Worm (Caenorhabditis elegans): ENCODE data around the gene mnm-2.

mnm-2 gene

ce11 chrX:7463637-7464036 lies 38.9 kb upstream of the mnm-2 start, which contains the start of gene sox-2:
TSS of gene sox-2 (minus strand) at chrX:7463736.
- no peak for TF ChIP-seq nhr-120 (GFP tag; IDR thresholded peaks at IDR 0.05)
- 0 out of 2 replicates have a peak, but pooled peaks have one; percentile 7 for TF ChIP-seq zfh-2 (GFP tag; conservative IDR thresholded peaks at IDR 0.05)
- TF ChIP-seq bed-2 (GFP tag; IDR thresholded peaks at IDR 0.05), result no peak
- 0 out of 2 replicates have a peak, but pooled peaks have one; percentile 38 for TF ChIP-seq ceh-40 (GFP tag; IDR thresholded peaks at IDR 0.05)
- no peak for TF ChIP-seq unc-130 (GFP tag; optimal IDR thresholded peaks at IDR 0.05)

- TF ChIP-seq D2030.7 (GFP tag; IDR thresholded peaks at IDR 0.05) (no peak), ztf-28 (GFP tag; IDR thresholded peaks at IDR 0.05) (no peak), attf-6 (GFP tag; IDR thresholded peaks at IDR 0.05) (no peak), F33H1.4 (GFP tag; IDR thresholded peaks at IDR 0.05) (no peak), egrh-3 (GFP tag; IDR thresholded peaks at IDR 0.05) (0 out of 2 replicates have a peak, but pooled peaks have one; percentile 15), die-1 (tag; optimal IDR thresholded peaks at IDR 0.05) (no peak), unc-62 (GFP tag; optimal IDR thresholded peaks at IDR 0.05) (no peak), zfh-2 (GFP tag; conservative IDR thresholded peaks at IDR 0.05) (peak; percentile 74), hsf-1 (GFP tag; IDR thresholded peaks at IDR 0.05) (no peak), Y53F4B.3 (GFP tag; IDR thresholded peaks at IDR 0.05) (no peak), C06A6.2 (GFP tag; conservative IDR thresholded peaks at IDR 0.05) (no peak), nfyb-1 (GFP tag; IDR thresholded peaks at IDR 0.05) (peak; percentile 79), madf-3 (GFP tag; IDR thresholded peaks at IDR 0.05) (no peak), F22D6.2 (tag; optimal IDR thresholded peaks at IDR 0.05) (no peak), attf-3 (GFP tag; conservative IDR thresholded peaks at IDR 0.05) (no peak), B0336.3 (GFP tag; IDR thresholded peaks at IDR 0.05) (no peak), aptf-3 (GFP tag; IDR thresholded peaks at IDR 0.05) (no peak)
Observed at ce11 chrX:7460516-7460915, 35.8 kb upstream of the mnm-2 start.

ce11 chrX:7457154-7457674 lies 32.5 kb upstream of the mnm-2 start:
- TF ChIP-seq Y67H2A.10 (GFP tag; conservative IDR thresholded peaks at IDR 0.05) (no peak), attf-3 (GFP tag; conservative IDR thresholded peaks at IDR 0.05) (no peak), bed-2 (GFP tag; IDR thresholded peaks at IDR 0.05) (no peak), lir-1 (GFP tag; conservative IDR thresholded peaks at IDR 0.05) (no peak)

ce11 chrX:7455960-7456359 lies 31.2 kb upstream of the mnm-2 start:
- TF ChIP-seq F23B12.7 (tag; optimal IDR thresholded peaks at IDR 0.05; ENCODE audit: insufficient read depth) (no peak), B0261.1 (tag; optimal IDR thresholded peaks at IDR 0.05) (no peak), pbrm-1 (GFP tag; IDR thresholded peaks at IDR 0.05) (no peak), hrde-1 (tag; optimal IDR thresholded peaks at IDR 0.05; ENCODE audit: borderline replicate concordance) (no peak), lin-26 (GFP tag; IDR thresholded peaks at IDR 0.05) (no peak), sdz-38 (tag; optimal IDR thresholded peaks at IDR 0.05) (no peak)

- TF ChIP-seq bed-1 (GFP tag; IDR thresholded peaks at IDR 0.05) (no peak), F10E7.11 (tag; optimal IDR thresholded peaks at IDR 0.05) (no peak), sdz-38 (tag; optimal IDR thresholded peaks at IDR 0.05) (no peak), F22D6.2 (tag; optimal IDR thresholded peaks at IDR 0.05) (no peak), let-607 (tag; optimal IDR thresholded peaks at IDR 0.05) (no peak), tbp1 (GFP tag; optimal IDR thresholded peaks at IDR 0.05) (no peak), ccch-3 (GFP tag; optimal IDR thresholded peaks at IDR 0.05) (no peak), ceh-100 (GFP tag; IDR thresholded peaks at IDR 0.05) (no peak), unc-62 (GFP tag; optimal IDR thresholded peaks at IDR 0.05) (no peak), hlh-12 (tag; optimal IDR thresholded peaks at IDR 0.05) (no peak), F52B5.7 (tag; optimal IDR thresholded peaks at IDR 0.05) (no peak), aptf-3 (GFP tag; IDR thresholded peaks at IDR 0.05) (no peak), ztf-28 (GFP tag; IDR thresholded peaks at IDR 0.05) (no peak), F49E8.2 (tag; optimal IDR thresholded peaks at IDR 0.05; ENCODE audit: insufficient read depth) (no peak), dox-1 (GFP tag; IDR thresholded peaks at IDR 0.05) (no peak), ceh-40 (GFP tag; IDR thresholded peaks at IDR 0.05) (no peak), atf-7 (tag; optimal IDR thresholded peaks at IDR 0.05) (no peak), attf-3 (GFP tag; conservative IDR thresholded peaks at IDR 0.05) (no peak), hlh-26 (GFP tag; conservative IDR thresholded peaks at IDR 0.05) (no peak)
Observed at ce11 chrX:7452606-7453005, 27.9 kb upstream of the mnm-2 start.

Data from whole organism, young adult.